Worm (Caenorhabditis elegans) whole organism, young adult: Measurements from ENCODE around the gene dpy-19.

Source experiments
- K11D2.4 ChIP-seq: fragments of 200-800 bp; sonication (Bioruptor generic); IDR thresholded peaks from 2 replicates; pipeline ENCODE4 v1.3.6; 2022; ENCODE audit warnings: missing genetic modification reagents, missing genetic modification characterization, missing compliant biosample characterization
- ama-1 ChIP-seq, 3 experiments: fragments of 150-350 bp in 1 of 3; sonication (generic microtip) in 2 of 3; optimal IDR thresholded peaks; 2 replicates each; lab custom pipeline; 2014 to 2018; ENCODE audit warnings: missing biosample characterization in 2 of 3, missing genetic modification characterization in 2 of 3, missing genetic modification reagents in 2 of 3
- bed-1 ChIP-seq: fragments of 200-800 bp; sonication (Bioruptor generic); IDR thresholded peaks from 2 replicates; pipeline ENCODE4 v1.3.6; 2022; ENCODE audit warnings: missing genetic modification reagents, missing genetic modification characterization, missing compliant biosample characterization
- ceh-91 ChIP-seq: fragments of 200-800 bp; sonication (Bioruptor generic); IDR thresholded peaks from 2 replicates; pipeline ENCODE4 v1.3.6; 2022; ENCODE audit warnings: missing genetic modification reagents, missing genetic modification characterization, missing compliant biosample characterization
- dpl-1 ChIP-seq: fragments of 150-350 bp; optimal IDR thresholded peaks from 2 replicates; lab custom pipeline; 2014; ENCODE audit warnings: missing biosample characterization, missing genetic modification reagents, missing genetic modification characterization
- ets-4 ChIP-seq: fragments of 200-800 bp; sonication (Bioruptor generic); optimal IDR thresholded peaks from 2 replicates; lab custom pipeline; 2018; ENCODE audit warnings: mild to moderate bottlenecking, missing genetic modification characterization, missing compliant biosample characterization
- madf-10 ChIP-seq: sonication (generic microtip); optimal IDR thresholded peaks from 2 replicates; lab custom pipeline; 2016; ENCODE audit warnings: mild to moderate bottlenecking, missing genetic modification characterization, missing compliant biosample characterization
- nhr-90 ChIP-seq: sonication (generic microtip); optimal IDR thresholded peaks from 2 replicates; lab custom pipeline; 2016; ENCODE audit warnings: missing genotype, mild to moderate bottlenecking, missing genetic modification characterization, missing compliant biosample characterization
- somi-1 ChIP-seq: fragments of 200-800 bp; sonication (Bioruptor generic); optimal IDR thresholded peaks from 2 replicates; lab custom pipeline; 2018; ENCODE audit warnings: mild to moderate bottlenecking, missing genetic modification characterization, missing compliant biosample characterization
- unc-62 ChIP-seq: fragments of 150-350 bp; optimal IDR thresholded peaks from 2 replicates; lab custom pipeline; 2014; ENCODE audit warnings: missing biosample characterization, missing genetic modification reagents, missing genetic modification characterization
- ztf-3 ChIP-seq: fragments of 200-800 bp; sonication (Bioruptor generic); optimal IDR thresholded peaks from 2 replicates; lab custom pipeline; 2018; ENCODE audit warnings: mild to moderate bottlenecking, missing genetic modification characterization, missing compliant biosample characterization

DNA sequence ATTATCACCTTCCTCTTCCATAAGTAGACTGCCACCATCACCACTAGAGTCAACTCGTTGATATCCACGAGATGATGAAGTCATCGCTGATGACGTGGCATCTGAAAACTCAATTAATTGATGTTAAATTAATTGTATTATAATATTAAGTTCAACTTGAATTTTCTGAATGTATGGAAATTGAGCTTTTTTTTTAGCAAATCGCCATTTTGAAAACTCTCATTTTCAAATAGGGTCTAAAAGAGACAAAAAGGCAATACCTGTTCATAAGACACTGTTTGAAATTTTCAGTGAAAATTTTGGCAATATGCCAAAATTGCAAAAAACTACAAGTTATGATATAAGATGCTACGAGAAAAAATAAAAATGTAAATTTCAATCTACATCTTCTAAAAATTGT is 23.6 kb downstream of the dpy-19 start, which contains the start of gene twk-7:
- no peak for TF ChIP-seq madf-10 (tag; lab: Kevin White, UChicago)
- TF ChIP-seq nhr-90: no peak
- TF ChIP-seq unc-62: no peak
- no peak for TF ChIP-seq bed-1
- TF ChIP-seq ets-4 (GFP tag; lab: Kevin White, UChicago): no peak
- no peak for TF ChIP-seq somi-1
- TF ChIP-seq K11D2.4 (GFP tag; lab: Robert Waterston, UW): no peak
- no peak for TF ChIP-seq ztf-3 (GFP tag; lab: Kevin White, UChicago)
- no peak for TF ChIP-seq ceh-91 (GFP tag; lab: Robert Waterston, UW)
- no peak for TF ChIP-seq ama-1 (optimal IDR thresholded peaks at IDR 0.05; lab: Kevin White, UChicago)
- no peak for TF ChIP-seq ama-1 (GFP tag; optimal IDR thresholded peaks at IDR 0.05; lab: Kevin White, UChicago)
- TF ChIP-seq dpl-1 (GFP tag; lab: Kevin White, UChicago): no peak
